Worm (Caenorhabditis elegans): ENCODE results near the gene ndua-12.

ce11 chrIV:2750607-2751006 lies 31.0 kb upstream of the ndua-12 start:
- TF ChIP-seq lin-39 (tag; optimal IDR thresholded peaks at IDR 0.05) (no peak), skn-1 (tag; optimal IDR thresholded peaks at IDR 0.05) (no peak), unc-39 (tag; optimal IDR thresholded peaks at IDR 0.05) (no peak), nhr-43 (tag; optimal IDR thresholded peaks at IDR 0.05; ENCODE audit: poor library complexity, severe bottlenecking) (no peak), elt-3 (tag; optimal IDR thresholded peaks at IDR 0.05) (no peak), nhr-76 (tag; optimal IDR thresholded peaks at IDR 0.05) (no peak), fos-1 (tag; optimal IDR thresholded peaks at IDR 0.05) (no peak), ztf-4 (tag; optimal IDR thresholded peaks at IDR 0.05) (no peak), pqm-1 (tag; optimal IDR thresholded peaks at IDR 0.05) (no peak), ceh-16 (tag; optimal IDR thresholded peaks at IDR 0.05) (no peak)
